Fruit fly (Drosophila melanogaster) ovary, adult (tissue): ENCODE data around the gene CG34163.

Experiments used
- CG17801 ChIP-seq: fragments of 200-800 bp; optimal IDR thresholded peaks from 2 replicates; lab custom pipeline; 2019; ENCODE audit warnings: missing biosample characterization, mild to moderate bottlenecking, missing genetic modification characterization, moderate library complexity; ENCODE audit not compliant: partially characterized antibody

The CG34163 gene

DNA sequence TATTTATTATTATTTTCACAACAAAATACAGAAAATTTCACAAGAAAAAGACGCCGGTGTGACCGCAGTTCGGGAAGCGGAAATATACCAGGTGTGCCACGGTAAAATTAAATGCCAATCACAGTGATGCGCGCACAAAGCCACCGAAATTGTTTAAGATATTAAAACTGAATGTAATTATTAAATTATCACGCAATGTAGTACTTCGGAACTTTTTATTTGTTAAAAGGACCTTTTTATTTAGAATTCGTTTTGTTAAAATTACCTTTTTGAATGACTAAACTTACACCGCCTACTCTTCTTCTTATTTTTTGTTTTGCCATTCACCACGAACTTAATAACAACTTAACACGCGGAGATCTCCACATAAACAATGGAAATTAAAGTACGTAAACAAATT, at the start of gene CG34163, which contains the start of gene CG6686:
Gene CG34163, plus strand, starts transcription at position 326 of the 400 bp plus-strand sequence.
Gene CG6686, minus strand, starts transcription at position 95 of the 400 bp plus-strand sequence.
- peak; percentile 2 for TF ChIP-seq CG17801

DNA sequence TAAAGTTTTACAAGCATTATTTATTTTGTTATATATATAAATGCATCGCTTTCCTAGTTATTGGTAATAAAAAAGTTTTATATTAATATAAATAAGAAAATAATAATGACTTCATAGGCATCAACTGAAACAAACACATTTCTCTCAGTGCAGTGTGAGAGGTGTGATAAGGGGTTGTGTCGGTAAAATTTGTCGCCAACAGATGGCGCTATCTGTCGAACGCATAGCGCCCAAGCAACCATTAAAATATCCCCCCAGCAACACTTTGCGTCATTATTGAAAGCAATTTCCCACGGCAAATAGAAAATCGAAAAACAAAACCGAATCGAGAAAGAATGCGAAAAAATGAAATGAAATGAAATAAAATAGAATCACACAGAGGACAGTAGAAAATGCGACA, 47.5 kb upstream of the CG34163 start:
- TF ChIP-seq CG17801 = no peak

DNA sequence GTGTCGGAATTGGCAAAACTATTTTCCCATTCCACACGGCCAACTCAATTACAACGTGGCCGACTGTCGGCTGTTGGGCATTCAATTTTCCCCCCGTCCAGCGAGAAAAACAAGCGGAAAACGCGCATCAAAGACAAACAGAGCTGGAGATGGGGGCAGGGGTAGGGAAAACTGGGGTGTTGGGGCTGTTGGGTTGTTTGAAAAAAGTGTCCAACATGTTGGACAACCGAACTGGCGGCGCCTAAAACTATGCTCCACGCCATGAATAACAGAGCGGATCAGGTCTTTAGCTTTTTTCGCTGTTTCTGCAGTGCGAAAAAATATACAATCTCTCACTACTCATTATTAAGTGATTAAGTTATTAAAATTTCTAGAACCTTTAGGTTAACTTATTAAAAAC, 45.8 kb upstream of the CG34163 start:
- no peak for TF ChIP-seq CG17801

DNA sequence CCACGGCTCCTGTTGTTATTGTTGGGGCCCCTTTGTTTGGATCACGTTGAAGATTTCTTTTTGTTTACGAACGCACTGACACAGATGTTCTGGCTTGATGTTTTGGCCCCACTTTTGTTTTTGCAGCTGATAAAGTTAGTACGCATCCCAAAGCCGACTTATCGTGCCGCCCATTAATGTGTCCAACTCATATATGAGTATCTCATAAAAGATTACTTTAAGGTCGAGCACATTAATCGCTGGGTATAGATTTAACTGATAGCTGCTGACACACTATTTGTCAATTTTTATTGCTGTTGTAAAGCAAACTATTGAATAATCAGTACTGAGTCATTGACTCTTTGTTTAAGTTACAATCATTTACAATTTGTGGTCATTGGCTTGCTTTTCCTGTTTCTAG, 45.2 kb upstream of the CG34163 start:
- no peak for TF ChIP-seq CG17801

- TF ChIP-seq CG17801 = no peak
Observed at dm6 chr2L:11943829-11944228, 44.2 kb upstream of the CG34163 start, which contains the start of gene Crys. TSS of gene Crys (plus strand) at chr2L:11944129.

dm6 chr2L:11947641-11948040, 40.4 kb upstream of the CG34163 start, which contains the start of gene CG16964:
TSS of gene CG16964 (plus strand) at chr2L:11947941.
- TF ChIP-seq CG17801 = no peak

DNA sequence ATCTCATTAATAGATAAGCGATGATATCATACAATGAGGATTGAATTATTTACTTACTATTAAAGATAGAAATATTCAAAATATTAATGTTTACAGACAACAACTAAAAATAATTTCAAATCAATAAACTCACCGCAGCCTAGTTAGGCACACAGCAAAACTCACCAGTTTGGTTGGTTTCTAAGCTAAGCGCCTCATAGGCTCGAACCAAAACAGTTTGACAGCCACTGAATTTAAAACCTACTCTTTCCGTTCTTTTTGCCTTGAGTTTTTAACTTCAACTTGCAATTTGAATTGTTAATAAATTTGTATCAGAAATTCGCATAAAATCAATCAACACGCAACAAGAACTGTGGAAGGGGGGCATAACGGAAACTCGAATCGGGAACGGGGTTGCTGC, 39.6 kb upstream of the CG34163 start:
- no peak for TF ChIP-seq CG17801

DNA sequence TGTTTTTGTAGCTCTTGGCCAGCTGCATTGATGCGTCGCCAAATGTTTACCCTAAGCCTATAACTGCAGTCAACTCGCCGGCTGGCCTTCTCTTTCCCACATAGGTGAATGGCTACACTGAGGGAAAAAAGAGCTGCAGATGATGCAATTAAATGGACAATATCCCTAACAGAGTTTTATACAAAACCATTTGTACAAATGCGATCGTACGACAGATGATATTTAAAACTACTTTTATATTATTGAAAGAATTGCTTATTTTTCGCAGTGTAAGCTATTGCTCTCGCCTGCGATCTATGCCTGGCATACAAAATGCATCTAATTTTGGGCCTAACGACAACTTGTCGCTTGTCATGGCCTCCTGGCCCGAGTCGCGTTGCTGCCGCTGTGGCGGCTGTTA, 38.2 kb upstream of the CG34163 start:
- no peak for TF ChIP-seq CG17801

DNA sequence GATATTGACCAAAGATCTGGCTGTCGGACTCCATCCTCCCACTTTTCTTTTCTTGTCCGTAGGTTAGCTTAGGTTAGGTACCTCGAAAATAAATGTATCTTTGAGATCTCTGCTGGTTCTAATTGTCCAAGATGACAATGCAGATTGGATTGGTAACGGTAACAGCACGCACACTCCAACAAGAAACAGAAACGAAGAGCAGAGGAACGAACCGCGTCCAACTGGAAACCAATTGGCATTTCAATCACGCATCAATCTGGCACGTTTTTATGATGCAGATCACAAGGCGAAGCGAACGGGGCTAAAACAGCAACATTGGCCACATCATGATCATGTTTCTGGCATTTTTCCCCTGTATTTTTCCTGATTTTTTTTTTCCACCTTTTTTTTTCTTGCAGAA, 32.2 kb upstream of the CG34163 start:
- TF ChIP-seq CG17801 = no peak

- TF ChIP-seq CG17801 = no peak
Observed at dm6 chr2L:11958729-11959128, 29.3 kb upstream of the CG34163 start.

dm6 chr2L:11960909-11961308, 27.2 kb upstream of the CG34163 start:
- no peak for TF ChIP-seq CG17801

DNA sequence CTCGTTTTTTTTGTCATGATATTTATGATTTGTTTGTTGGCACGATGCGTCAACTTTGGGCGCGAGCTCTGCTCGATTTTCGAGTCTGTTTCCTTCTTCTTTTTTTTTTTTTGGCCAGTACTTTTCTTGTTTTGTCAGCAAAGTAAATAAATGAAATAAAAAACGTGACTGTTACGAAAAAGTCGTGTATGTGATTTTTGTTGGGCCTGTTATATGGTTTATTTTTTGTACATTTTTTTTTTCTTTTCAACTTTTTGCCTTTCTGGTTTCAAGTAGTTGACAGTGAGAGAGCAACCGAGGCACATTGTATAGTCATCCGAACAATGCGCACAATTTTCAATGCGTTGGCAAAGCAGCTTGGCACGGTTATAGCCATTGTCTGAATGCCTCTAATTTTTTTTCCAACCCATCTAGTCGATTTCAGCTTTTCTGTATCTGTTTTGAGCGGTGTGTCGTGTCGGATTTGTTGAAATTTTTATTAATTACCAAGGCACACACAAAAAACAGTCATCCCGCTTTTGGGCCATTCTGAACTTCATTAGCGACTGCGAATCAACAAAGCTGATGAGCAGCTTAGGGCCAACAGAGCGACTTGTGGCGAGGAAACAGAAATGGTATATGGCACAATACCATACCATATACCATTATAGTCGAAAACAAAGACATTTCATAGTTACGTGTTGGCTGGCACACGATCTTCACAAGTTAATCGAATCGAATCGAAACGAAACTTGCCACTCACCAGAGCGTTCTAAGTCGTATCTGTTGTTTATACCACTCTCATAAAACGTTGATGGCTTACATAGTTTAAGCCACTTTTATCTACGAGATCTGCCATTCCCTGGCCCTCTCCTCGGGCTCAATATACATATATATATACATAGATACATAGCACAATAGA, 24.4 kb upstream of the CG34163 start:
- TF ChIP-seq CG17801 = peak; percentile 74

dm6 chr2L:11965610-11966594, 22.2 kb upstream of the CG34163 start:
- no peak for TF ChIP-seq CG17801

dm6 chr2L:11968581-11969272, 19.3 kb upstream of the CG34163 start:
- TF ChIP-seq CG17801 = no peak

- no peak for TF ChIP-seq CG17801
Observed at dm6 chr2L:11969424-11969823, 18.6 kb upstream of the CG34163 start.

- no peak for TF ChIP-seq CG17801
Observed at dm6 chr2L:11970343-11970742, 17.7 kb upstream of the CG34163 start.
